Worm (Caenorhabditis elegans): Measurements from ENCODE around the gene H18N23.2.

DNA sequence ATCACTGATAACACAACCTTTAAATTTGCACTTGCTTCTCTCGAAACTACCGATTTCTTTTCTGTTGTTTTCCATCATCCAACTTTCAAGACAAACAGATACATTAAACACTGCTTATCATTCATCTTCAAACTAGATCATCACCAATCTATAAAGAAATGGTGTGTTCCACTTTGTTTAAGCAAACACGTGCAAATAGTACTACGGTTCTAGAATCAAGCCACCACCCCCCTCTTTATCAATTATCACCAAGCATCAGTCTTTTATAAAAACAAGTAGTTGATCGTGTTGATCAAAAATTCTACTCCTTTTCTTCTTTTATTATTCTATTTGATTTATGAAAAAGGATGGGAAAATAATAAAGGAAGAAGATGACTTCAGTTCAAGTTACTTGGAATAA, 2.2 kb downstream of the H18N23.2 start:
- TF ChIP-seq T22C8.4 (GFP tag; IDR thresholded peaks at IDR 0.05) (no peak), flt-1 (GFP tag; IDR thresholded peaks at IDR 0.05) (no peak), klf-2 (GFP tag; conservative IDR thresholded peaks at IDR 0.05) (no peak)
